Fruit fly (Drosophila melanogaster) whole organism: Measurements from ENCODE around the gene CG4438.

Experiments
- CG8478 ChIP-seq: fragments of >200 bp; optimal IDR thresholded peaks from 2 replicates; lab custom pipeline; 2018; ENCODE audit warnings: inconsistent platforms
- Dll ChIP-seq: fragments of >200 bp; optimal IDR thresholded peaks from 2 replicates; lab custom pipeline; 2017
- EcR ChIP-seq, 2 experiments: fragments of >200 bp; optimal IDR thresholded peaks; 2 replicates each; lab custom pipeline; 2017; ENCODE audit warnings: missing biosample characterization in 2 of 2, missing genetic modification characterization in 2 of 2, missing genetic modification reagents in 2 of 2
- pan ChIP-seq: fragments of >200 bp; optimal IDR thresholded peaks from 2 replicates; lab custom pipeline; 2017
- psq ChIP-seq: fragments of >200 bp; optimal IDR thresholded peaks from 2 replicates; lab custom pipeline; 2017
- usp ChIP-seq: fragments of >200 bp; optimal IDR thresholded peaks from 2 replicates; lab custom pipeline; 2017; ENCODE audit warnings: missing biosample characterization, missing genetic modification characterization, mixed read lengths

dm6 chr2L:9397888-9398287 is at the start of gene CG4438:
- TF ChIP-seq psq (lab: Kevin White, UChicago) (no peak), pan (lab: Kevin White, UChicago) (no peak), usp (GFP tag; lab: Kevin White, UChicago) (no peak), EcR (GFP tag; optimal IDR thresholded peaks at IDR 0.05; lab: Kevin White, UChicago) (no peak), Dll (lab: Kevin White, UChicago) (no peak), CG8478 (lab: Kevin White, UChicago) (no peak)
